Fruit fly (Drosophila melanogaster) whole organism, embryonic: ENCODE data around the gene snu.

ENCODE experiments used
- ATbp ChIP-seq: fragments of 200-800 bp; sonication (Bioruptor generic); optimal IDR thresholded peaks from 2 replicates; lab custom pipeline; 2017; ENCODE audit warnings: missing biosample characterization, mild to moderate bottlenecking, missing genetic modification characterization, missing genetic modification reagents
- Bgb ChIP-seq: fragments of 200-800 bp; sonication (Bioruptor generic); IDR thresholded peaks from 2 replicates; pipeline ENCODE4 v1.3.6; 2022; ENCODE audit warnings: missing biosample characterization, missing genetic modification characterization; ENCODE audit not compliant: partially characterized antibody
- CG10274 ChIP-seq: fragments of 200-800 bp; sonication (Bioruptor generic); optimal IDR thresholded peaks from 3 replicates; lab custom pipeline; 2017; ENCODE audit warnings: missing biosample characterization, mild to moderate bottlenecking, missing genetic modification characterization
- CG12299 ChIP-seq: fragments of 200-800 bp; sonication (Bioruptor generic); optimal IDR thresholded peaks from 2 replicates; lab custom pipeline; 2018; ENCODE audit warnings: missing biosample characterization, mild to moderate bottlenecking, missing genetic modification characterization
- CG12659 ChIP-seq: fragments of 200-800 bp; sonication (Bioruptor generic); optimal IDR thresholded peaks from 3 replicates; lab custom pipeline; 2017; ENCODE audit warnings: mild to moderate bottlenecking, missing biosample characterization, missing genetic modification reagents, missing genetic modification characterization
- CG15479 ChIP-seq: fragments of 200-800 bp; sonication (Bioruptor generic); optimal IDR thresholded peaks from 3 replicates; lab custom pipeline; 2019; ENCODE audit warnings: missing biosample characterization, mild to moderate bottlenecking, missing genetic modification characterization, moderate library complexity
- CG15601 ChIP-seq: fragments of 200-800 bp; sonication (Bioruptor generic); optimal IDR thresholded peaks from 3 replicates; lab custom pipeline; 2019; ENCODE audit warnings: missing biosample characterization, mild to moderate bottlenecking, missing genetic modification characterization, moderate library complexity
- CG17359 ChIP-seq: fragments of 200-800 bp; sonication (Bioruptor generic); optimal IDR thresholded peaks from 3 replicates; lab custom pipeline; 2018; ENCODE audit warnings: missing biosample characterization, mild to moderate bottlenecking, missing genetic modification characterization, moderate library complexity
- CG17385 ChIP-seq: fragments of 200-800 bp; sonication (Bioruptor generic); optimal IDR thresholded peaks from 3 replicates; lab custom pipeline; 2018; ENCODE audit warnings: missing biosample characterization, mild to moderate bottlenecking, missing genetic modification characterization
- CG18262 ChIP-seq: fragments of 200-800 bp; optimal IDR thresholded peaks from 3 replicates; lab custom pipeline; 2019; ENCODE audit warnings: missing biosample characterization, mild to moderate bottlenecking, missing genetic modification characterization, moderate library complexity
- CG1832 ChIP-seq: fragments of 200-800 bp; sonication (Bioruptor generic); optimal IDR thresholded peaks from 2 replicates; lab custom pipeline; 2017; ENCODE audit warnings: missing biosample characterization, mild to moderate bottlenecking, missing genetic modification characterization, inconsistent platforms
- CG31441 ChIP-seq: fragments of 200-800 bp; sonication (Bioruptor generic); IDR thresholded peaks from 2 replicates; pipeline ENCODE4 v1.3.6; 2022; ENCODE audit warnings: missing biosample characterization, missing genetic modification characterization
- CG4360 ChIP-seq: fragments of 200-800 bp; sonication (Bioruptor generic); IDR thresholded peaks from 2 replicates; pipeline ENCODE4 v1.3.6; 2022; ENCODE audit warnings: missing biosample characterization, missing genetic modification characterization
- CG4617 ChIP-seq: fragments of 200-800 bp; sonication (Bioruptor generic); optimal IDR thresholded peaks from 3 replicates; lab custom pipeline; 2016; ENCODE audit warnings: missing biosample characterization, missing genetic modification characterization, borderline replicate concordance
- CG8924 ChIP-seq: fragments of 200-800 bp; optimal IDR thresholded peaks from 3 replicates; lab custom pipeline; 2019; ENCODE audit warnings: missing biosample characterization, mild to moderate bottlenecking, missing genetic modification characterization, moderate library complexity
- D19A ChIP-seq: fragments of 200-800 bp; optimal IDR thresholded peaks from 3 replicates; lab custom pipeline; 2019; ENCODE audit warnings: missing biosample characterization, mild to moderate bottlenecking, missing genetic modification characterization, moderate library complexity
- Dll ChIP-seq: fragments of 200-800 bp; sonication (Bioruptor generic); IDR thresholded peaks from 4 replicates; pipeline ENCODE4 v1.3.6; 2022; ENCODE audit warnings: missing biosample characterization, missing genetic modification characterization; ENCODE audit not compliant: partially characterized antibody
- Drgx ChIP-seq: fragments of 200-800 bp; sonication (Bioruptor generic); IDR thresholded peaks from 2 replicates; pipeline ENCODE4 v1.3.6; 2022; ENCODE audit warnings: missing biosample characterization, missing genetic modification characterization
- Ets65A ChIP-seq: fragments of 200-800 bp; sonication (Bioruptor generic); peaks from one replicate; lab custom pipeline; 2016; ENCODE audit warnings: missing biosample characterization, missing genetic modification characterization
- Fer1 ChIP-seq: fragments of 200-800 bp; sonication (Bioruptor generic); optimal IDR thresholded peaks from 2 replicates; lab custom pipeline; 2017; ENCODE audit warnings: missing biosample characterization, mild to moderate bottlenecking, missing genetic modification characterization
- HLH4C ChIP-seq: fragments of 200-800 bp; sonication (Bioruptor generic); IDR thresholded peaks from 3 replicates; pipeline ENCODE4 v1.3.6; 2022; ENCODE audit warnings: missing biosample characterization, missing genetic modification characterization; ENCODE audit not compliant: partially characterized antibody
- Hr78 ChIP-seq, 2 experiments: fragments of 200-800 bp in 1 of 2; fragments of >200 bp in 1 of 2; sonication (Bioruptor generic) in 1 of 2; optimal IDR thresholded peaks; 2 replicates each; lab custom pipeline; 2017 to 2019; ENCODE audit warnings: missing biosample characterization in 2 of 2, missing genetic modification characterization in 2 of 2, mild to moderate bottlenecking in 1 of 2, moderate library complexity in 1 of 2
- NC2α ChIP-seq: fragments of 200-800 bp; sonication (Bioruptor generic); optimal IDR thresholded peaks from 2 replicates; lab custom pipeline; 2016; ENCODE audit warnings: missing biosample characterization, missing genetic modification characterization
- Rx ChIP-seq: fragments of 200-800 bp; sonication (Bioruptor generic); IDR thresholded peaks from 2 replicates; pipeline ENCODE4 v1.3.6; 2022; ENCODE audit warnings: missing biosample characterization, missing genetic modification characterization
- Stat92E ChIP-seq, 3 experiments: fragments of >200 bp in 2 of 3; fragments of 200-800 bp in 1 of 3; sonication (Bioruptor generic) in 1 of 3; optimal IDR thresholded peaks; 2 replicates each; lab custom pipeline; 2017 to 2019; ENCODE audit warnings: missing biosample characterization in 3 of 3, missing genetic modification characterization in 3 of 3, mild to moderate bottlenecking in 1 of 3, moderate library complexity in 1 of 3
- Tbp ChIP-seq: fragments of >200 bp; optimal IDR thresholded peaks from 2 replicates; lab custom pipeline; 2018; ENCODE audit warnings: missing biosample characterization, missing genetic modification characterization
- Trl ChIP-seq, 3 experiments: fragments of >200 bp in 2 of 3; fragments of 200-800 bp in 1 of 3; sonication (Bioruptor generic) in 1 of 3; optimal IDR thresholded peaks; 2 replicates in 1 of 3; 3 replicates in 2 of 3; lab custom pipeline; 2016 to 2017; ENCODE audit warnings: missing biosample characterization in 1 of 3, missing genetic modification characterization in 1 of 3
- cg ChIP-seq: fragments of 200-800 bp; sonication (Bioruptor generic); optimal IDR thresholded peaks from 3 replicates; lab custom pipeline; 2019; ENCODE audit warnings: missing biosample characterization, mild to moderate bottlenecking, missing genetic modification characterization, moderate library complexity
- chm ChIP-seq: fragments of 200-800 bp; sonication (Bioruptor generic); IDR thresholded peaks from 2 replicates; pipeline ENCODE4 v1.3.6; 2022; ENCODE audit warnings: missing biosample characterization, missing genetic modification characterization
- crol ChIP-seq: fragments of 200-800 bp; sonication (Bioruptor generic); IDR thresholded peaks from 2 replicates; pipeline ENCODE4 v1.3.6; 2022; ENCODE audit warnings: missing biosample characterization, missing genetic modification characterization
- emc ChIP-seq: fragments of 200-800 bp; sonication (Bioruptor generic); optimal IDR thresholded peaks from 2 replicates; lab custom pipeline; 2016; ENCODE audit warnings: missing biosample characterization, missing genetic modification characterization
- hkb ChIP-seq, 2 experiments: fragments of 200-800 bp in 1 of 2; fragments of >200 bp in 1 of 2; sonication (Bioruptor generic) in 1 of 2; IDR thresholded peaks in 1 of 2; optimal IDR thresholded peaks in 1 of 2; 2 replicates each; pipeline versions ENCODE4 v1.3.6 to Lab custom; 2017 to 2022; ENCODE audit warnings: missing biosample characterization in 1 of 2, missing genetic modification characterization in 1 of 2
- nau ChIP-seq: fragments of 200-800 bp; sonication (Bioruptor generic); optimal IDR thresholded peaks from 3 replicates; lab custom pipeline; 2017; ENCODE audit warnings: missing biosample characterization, mild to moderate bottlenecking, missing genetic modification characterization, missing genetic modification reagents
- nom ChIP-seq: fragments of 200-800 bp; sonication (Bioruptor generic); optimal IDR thresholded peaks from 2 replicates; lab custom pipeline; 2017; ENCODE audit warnings: missing biosample characterization, missing genetic modification characterization, mild to moderate bottlenecking, moderate library complexity, missing genetic modification reagents
- odd ChIP-seq: fragments of 200-800 bp; sonication (Bioruptor generic); optimal IDR thresholded peaks from 2 replicates; lab custom pipeline; 2017; ENCODE audit warnings: missing biosample characterization, mild to moderate bottlenecking, missing genetic modification characterization
- pros ChIP-seq: fragments of 200-800 bp; sonication (Bioruptor generic); optimal IDR thresholded peaks from 3 replicates; lab custom pipeline; 2019; ENCODE audit warnings: missing biosample characterization, mild to moderate bottlenecking, missing genetic modification characterization, moderate library complexity
- psq ChIP-seq: fragments of 200-800 bp; sonication (Bioruptor generic); optimal IDR thresholded peaks from 2 replicates; lab custom pipeline; 2017; ENCODE audit warnings: missing biosample characterization, missing genetic modification characterization
- tap ChIP-seq: fragments of 200-800 bp; optimal IDR thresholded peaks from 3 replicates; lab custom pipeline; 2019; ENCODE audit warnings: missing biosample characterization, mild to moderate bottlenecking, missing genetic modification characterization, moderate library complexity
- tio ChIP-seq: fragments of 200-800 bp; sonication (Bioruptor generic); optimal IDR thresholded peaks from 2 replicates; lab custom pipeline; 2017; ENCODE audit warnings: missing biosample characterization, missing genetic modification characterization, inconsistent platforms
- tll ChIP-seq, 2 experiments: fragments of 200-800 bp in 1 of 2; fragments of >200 bp in 1 of 2; sonication (Bioruptor generic) in 1 of 2; optimal IDR thresholded peaks; 2 replicates each; lab custom pipeline; 2017 to 2019; ENCODE audit warnings: missing biosample characterization in 2 of 2, missing genetic modification characterization in 2 of 2, mild to moderate bottlenecking in 1 of 2, moderate library complexity in 1 of 2
- tna ChIP-seq: fragments of 200-800 bp; sonication (Bioruptor generic); IDR thresholded peaks from 2 replicates; pipeline ENCODE4 v1.3.6; 2022; ENCODE audit warnings: missing biosample characterization, missing genetic modification characterization; ENCODE audit not compliant: partially characterized antibody
- vnd ChIP-seq: fragments of 200-800 bp; sonication (Bioruptor generic); IDR thresholded peaks from 3 replicates; pipeline ENCODE4 v1.3.6; 2022; ENCODE audit warnings: missing biosample characterization, missing genetic modification characterization; ENCODE audit not compliant: partially characterized antibody

Gene snu

dm6 chr3R:28634261-28634980, 40.4 kb upstream of the snu start:
- TF ChIP-seq CG15479 (peak; percentile 82), Fer1 (GFP tag; lab: Kevin White, UChicago) (peak; percentile 34), CG17359 (tag; lab: Kevin White, UChicago) (peak; percentile 6), vnd (GFP tag; lab: Robert Waterston, UW) (0 out of 3 replicates have a peak, but pooled peaks have one; percentile 13), CG4617 (GFP tag; lab: Kevin White, UChicago) (peak; percentile 23), CG8924 (tag; lab: Kevin White, UChicago) (peak; percentile 4), nom (GFP tag; lab: Kevin White, UChicago) (peak; percentile 77), psq (peak; percentile 90), hkb (optimal IDR thresholded peaks at IDR 0.05; lab: Kevin White, UChicago) (no peak), hkb (GFP tag; IDR thresholded peaks at IDR 0.05; lab: Robert Waterston, UW) (0 out of 2 replicates have a peak, but pooled peaks have one; percentile 13), CG18262 (tag; lab: Kevin White, UChicago) (peak; percentile 3), Trl (optimal IDR thresholded peaks at IDR 0.05; lab: Kevin White, UChicago) (peak; percentile 71 to 81), Trl (GFP tag; optimal IDR thresholded peaks at IDR 0.05; lab: Kevin White, UChicago) (no peak), Dll (0 out of 4 replicates have a peak, but pooled peaks have one; percentile 34), tll (GFP tag; optimal IDR thresholded peaks at IDR 0.05; lab: Kevin White, UChicago) (peak in 1 of 2 experiments; percentile 25), CG10274 (GFP tag; lab: Kevin White, UChicago) (no peak), pros (peak; percentile 83), Ets65A (GFP tag; lab: Kevin White, UChicago) (peak; percentile 29), crol (GFP tag; lab: Robert Waterston, UW) (peak; percentile 79), Bgb (GFP tag; lab: Robert Waterston, UW) (0 out of 2 replicates have a peak, but pooled peaks have one; percentile 44), Tbp (GFP tag; lab: Kevin White, UChicago) (no peak), emc (GFP tag; lab: Kevin White, UChicago) (no peak), CG12659 (peak; percentile 47), tio (no peak), CG31441 (no peak), CG15601 (no peak), nau (GFP tag; lab: Kevin White, UChicago) (peak; percentile 16), Drgx (GFP tag; lab: Robert Waterston, UW) (0 out of 2 replicates have a peak, but pooled peaks have one; percentile 26), Rx (no peak), cg (GFP tag; lab: Kevin White, UChicago) (peak; percentile 88), NC2α (GFP tag; lab: Kevin White, UChicago) (peak; percentile 16), Hr78 (GFP tag; optimal IDR thresholded peaks at IDR 0.05; lab: Kevin White, UChicago) (peak in 1 of 2 experiments; percentile 71), tna (no peak), HLH4C (GFP tag; lab: Robert Waterston, UW) (0 out of 3 replicates have a peak, but pooled peaks have one; percentile 42), chm (GFP tag; lab: Robert Waterston, UW) (0 out of 2 replicates have a peak, but pooled peaks have one; percentile 46), CG4360 (GFP tag; lab: Robert Waterston, UW) (peak; percentile 69), odd (GFP tag; lab: Kevin White, UChicago) (peak; percentile 3), ATbp (GFP tag; lab: Kevin White, UChicago) (peak; percentile 27), CG17385 (GFP tag; lab: Kevin White, UChicago) (peak; percentile 92), tap (tag; lab: Kevin White, UChicago) (no peak), CG1832 (GFP tag; lab: Kevin White, UChicago) (peak; percentile 49), Stat92E (GFP tag; optimal IDR thresholded peaks at IDR 0.05; lab: Kevin White, UChicago) (peak in 1 of 3 experiments; percentile 48), CG12299 (tag; lab: Kevin White, UChicago) (peak; percentile 1), D19A (tag; lab: Kevin White, UChicago) (peak; percentile 44)
